Fruit fly (Drosophila melanogaster) S2 (cell line): Measurements from ENCODE around the gene CG31272.

Experiments
- CG8478 ChIP-seq: fragments of >200 bp; optimal IDR thresholded peaks from 2 replicates; lab custom pipeline; 2018
- CTCF ChIP-seq, 2 experiments: fragments of >200 bp; optimal IDR thresholded peaks; 2 replicates each; lab custom pipeline; 2018

The CG31272 gene

dm6 chr3R:10759348-10759847, at the start of gene CG31272:
Gene CG31272 (minus strand): TSS chr3R:10759398.
- no peak for TF ChIP-seq CTCF (optimal IDR thresholded peaks at IDR 0.05; lab: Kevin White, UChicago)
- no peak for TF ChIP-seq CG8478 (lab: Kevin White, UChicago)

DNA sequence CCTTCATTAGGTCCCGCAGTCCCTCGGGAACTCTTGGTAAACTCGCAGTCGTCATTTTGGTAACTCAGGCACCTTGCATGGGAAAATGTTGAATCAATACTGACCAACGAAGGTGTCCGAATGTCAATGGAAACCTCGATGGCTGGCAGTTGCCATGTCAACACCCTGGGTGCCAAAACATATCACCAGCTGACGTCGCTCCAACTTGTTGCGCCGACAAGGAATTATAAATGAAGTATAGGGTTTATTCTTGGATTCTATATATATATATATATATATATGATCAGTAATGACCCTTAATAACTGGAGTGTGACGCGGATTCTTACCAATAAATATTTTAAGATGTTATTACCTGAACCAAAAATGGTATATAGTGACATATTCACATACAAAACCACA, 44.7 kb upstream of the CG31272 start, which contains the start of gene CG14692:
TSS of gene CG14692 (minus strand) at position 101 of the 400 bp plus-strand sequence.
- no peak for TF ChIP-seq CG8478 (lab: Kevin White, UChicago)
- TF ChIP-seq CTCF (optimal IDR thresholded peaks at IDR 0.05; lab: Kevin White, UChicago), result no peak

DNA sequence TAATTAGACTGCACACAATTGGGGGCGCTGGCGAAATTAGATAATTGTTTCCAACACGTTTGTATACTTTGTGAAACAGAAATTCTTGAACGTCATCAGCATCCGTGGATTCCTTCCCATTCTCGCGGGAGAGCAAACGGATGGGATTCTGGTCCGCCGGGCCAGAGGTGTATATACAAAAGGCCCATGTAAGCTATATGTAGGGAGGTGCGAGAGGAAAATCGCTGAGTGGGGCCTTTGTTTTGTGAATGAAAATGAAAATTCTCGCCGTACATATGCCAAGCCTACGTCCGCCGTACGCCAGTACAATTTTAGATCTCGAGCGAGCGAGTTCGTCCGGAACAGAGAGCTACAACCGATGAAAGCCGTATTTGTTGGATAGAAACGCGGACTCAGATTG, 33.4 kb upstream of the CG31272 start, which contains the start of gene CG14687:
TSS of gene CG14687 (plus strand) at position 301 of the 400 bp plus-strand sequence.
- TF ChIP-seq CG8478 (lab: Kevin White, UChicago), result no peak
- TF ChIP-seq CTCF (optimal IDR thresholded peaks at IDR 0.05; lab: Kevin White, UChicago), result no peak

dm6 chr3R:10788186-10788585, 29.0 kb upstream of the CG31272 start, which contains the start of the genes Art1 and Mcm5:
Gene Art1 (minus strand): TSS chr3R:10788226.
Gene Mcm5 (plus strand): TSS chr3R:10788524.
- no peak for TF ChIP-seq CG8478 (lab: Kevin White, UChicago)
- no peak for TF ChIP-seq CTCF (optimal IDR thresholded peaks at IDR 0.05; lab: Kevin White, UChicago)

dm6 chr3R:10784058-10784499, 24.9 kb upstream of the CG31272 start, which contains the start of the genes mRpL37 and Rbp1:
Gene mRpL37 (minus strand): TSS chr3R:10784092.
Gene Rbp1 (plus strand): TSS chr3R:10784383.
- TF ChIP-seq CG8478 (lab: Kevin White, UChicago), result no peak
- no peak for TF ChIP-seq CTCF (optimal IDR thresholded peaks at IDR 0.05; lab: Kevin White, UChicago)

DNA sequence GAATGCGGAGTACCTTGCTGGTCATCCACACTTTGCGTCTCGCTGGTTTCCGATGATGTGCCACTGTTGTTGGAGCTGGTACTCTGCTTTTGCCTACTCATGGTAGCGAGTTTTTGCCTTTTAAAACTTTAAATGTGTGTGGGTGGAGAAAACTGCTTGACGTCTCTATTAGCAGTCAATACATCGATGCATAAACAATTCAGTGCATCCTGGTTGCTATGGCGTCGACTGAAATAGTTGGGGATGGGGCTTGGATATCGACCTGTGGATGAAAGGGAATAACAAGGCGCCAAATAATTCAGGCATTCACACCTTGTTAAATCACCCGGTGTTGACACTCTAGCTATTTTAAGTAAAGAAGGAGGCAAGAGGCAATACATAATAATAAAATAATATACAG, 23.0 kb upstream of the CG31272 start, which contains the start of gene CG42633:
TSS of gene CG42633 (minus strand) at position 101 of the 400 bp plus-strand sequence.
- TF ChIP-seq CTCF (optimal IDR thresholded peaks at IDR 0.05; lab: Kevin White, UChicago) (no peak), CG8478 (lab: Kevin White, UChicago) (no peak)

- TF ChIP-seq CTCF (optimal IDR thresholded peaks at IDR 0.05; lab: Kevin White, UChicago), result no peak
- no peak for TF ChIP-seq CG8478 (lab: Kevin White, UChicago)
Observed at dm6 chr3R:10780161-10780560, 21.0 kb upstream of the CG31272 start.

DNA sequence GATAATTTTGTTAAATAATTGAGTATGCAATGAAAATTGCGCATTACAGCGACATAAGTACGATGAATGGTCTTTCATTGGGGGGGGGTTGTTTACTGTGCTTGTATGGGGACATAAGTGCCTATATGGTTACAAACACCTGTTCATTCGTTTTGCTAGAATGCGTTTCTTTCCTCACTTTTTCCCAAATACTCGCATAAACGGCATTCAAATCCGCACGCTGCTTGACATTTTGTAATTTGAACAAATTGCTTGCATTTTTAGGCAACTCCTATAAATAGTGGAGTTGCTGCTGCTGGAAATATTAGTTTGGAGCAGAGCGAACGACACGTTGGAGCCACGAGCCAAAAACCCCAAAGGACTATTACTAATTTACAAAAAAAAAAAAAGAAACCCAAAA, 20.1 kb upstream of the CG31272 start, which contains the start of gene Desi:
TSS of gene Desi (plus strand) at position 301 of the 400 bp plus-strand sequence.
- no peak for TF ChIP-seq CG8478 (lab: Kevin White, UChicago)
- no peak for TF ChIP-seq CTCF (optimal IDR thresholded peaks at IDR 0.05; lab: Kevin White, UChicago)

DNA sequence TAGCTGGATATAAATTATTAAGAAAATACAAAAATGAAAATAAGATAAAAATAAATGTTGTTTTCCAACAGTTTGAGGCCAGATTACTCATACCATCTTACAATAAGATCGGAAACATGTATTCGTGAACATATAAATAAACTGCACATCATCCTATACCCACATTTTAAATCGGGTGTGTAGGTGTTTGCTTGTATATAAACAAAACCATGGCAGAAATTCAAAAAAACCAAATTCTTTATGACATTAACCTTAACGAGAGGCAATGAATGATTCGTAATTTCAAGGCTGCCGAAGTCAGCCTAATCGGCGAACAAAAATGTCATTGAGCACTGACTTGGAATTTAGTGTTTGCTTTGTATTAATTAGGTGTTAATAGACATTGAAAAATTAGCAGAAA, 19.0 kb upstream of the CG31272 start:
- TF ChIP-seq CG8478 (lab: Kevin White, UChicago) (no peak), CTCF (optimal IDR thresholded peaks at IDR 0.05; lab: Kevin White, UChicago) (no peak)

dm6 chr3R:10777274-10777673, 18.1 kb upstream of the CG31272 start, which contains the start of the genes CG45076, CG45078 and fau:
Gene CG45076 (minus strand): TSS chr3R:10777374.
Gene CG45078 (minus strand): TSS chr3R:10777374.
Gene fau (minus strand): TSS chr3R:10777374.
- no peak for TF ChIP-seq CG8478 (lab: Kevin White, UChicago)
- no peak for TF ChIP-seq CTCF (optimal IDR thresholded peaks at IDR 0.05; lab: Kevin White, UChicago)

DNA sequence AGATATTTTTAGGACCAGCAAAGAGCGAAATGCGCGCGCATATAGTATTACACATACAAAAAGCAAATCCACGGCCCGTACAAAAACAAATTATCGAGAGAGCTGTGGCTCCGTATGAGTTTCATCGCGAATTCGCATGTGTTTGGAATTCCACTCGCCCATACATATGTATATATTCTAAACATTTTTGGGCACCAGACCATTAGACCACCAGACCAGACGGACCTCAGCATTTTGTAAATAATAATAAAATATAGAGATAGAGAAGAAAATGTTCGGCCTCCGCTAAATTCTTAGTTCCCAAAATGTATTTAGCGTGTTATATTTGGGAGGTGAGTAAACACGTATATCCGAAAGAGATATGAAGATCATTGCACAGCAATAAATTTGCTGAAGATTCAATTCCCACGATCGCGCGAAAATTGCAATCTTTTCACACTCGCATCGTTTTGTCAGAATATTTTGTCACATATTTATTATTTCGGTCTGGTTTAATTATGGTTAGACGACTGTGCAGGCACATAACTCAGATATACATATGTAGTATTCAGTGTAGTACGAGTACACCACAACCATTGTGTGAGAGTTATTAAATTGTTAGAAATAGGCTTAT, 17.0 kb upstream of the CG31272 start:
- no peak for TF ChIP-seq CG8478 (lab: Kevin White, UChicago)

DNA sequence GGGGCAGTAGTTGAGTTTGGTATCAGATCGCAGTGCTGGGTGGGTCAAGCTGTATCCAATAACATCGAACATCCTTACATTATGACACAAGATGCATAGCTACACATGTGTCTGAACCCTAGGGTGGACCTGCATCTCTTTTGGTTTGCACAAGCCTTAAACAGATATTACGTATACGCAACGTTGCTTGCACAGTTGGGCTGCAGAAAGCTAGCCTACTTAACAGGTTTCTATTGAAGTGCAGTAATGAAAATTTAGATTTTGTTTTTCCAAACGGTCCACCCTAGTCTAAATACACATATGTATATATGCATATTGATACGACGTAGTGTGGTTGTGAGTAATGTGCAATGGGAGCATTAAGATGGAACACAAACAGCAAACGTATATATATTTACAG, 16.0 kb upstream of the CG31272 start:
- TF ChIP-seq CTCF (optimal IDR thresholded peaks at IDR 0.05; lab: Kevin White, UChicago), result no peak
- no peak for TF ChIP-seq CG8478 (lab: Kevin White, UChicago)

- TF ChIP-seq CG8478 (lab: Kevin White, UChicago), result no peak
- no peak for TF ChIP-seq CTCF (optimal IDR thresholded peaks at IDR 0.05; lab: Kevin White, UChicago)
Observed at dm6 chr3R:10767526-10767925, 8.3 kb upstream of the CG31272 start, which contains the start of gene TfIIFbeta. Gene TfIIFbeta (minus strand): TSS chr3R:10767804.

- TF ChIP-seq CTCF (optimal IDR thresholded peaks at IDR 0.05; lab: Kevin White, UChicago), result no peak
- no peak for TF ChIP-seq CG8478 (lab: Kevin White, UChicago)
Observed at dm6 chr3R:10761980-10762379, 2.8 kb upstream of the CG31272 start.
